Worm (Caenorhabditis elegans) whole organism, L2 larva: ENCODE measurements around the gene str-193.

ENCODE experiments used
- aly-2 ChIP-seq: fragments of 150-350 bp; optimal IDR thresholded peaks from 2 replicates; lab custom pipeline; 2014; ENCODE audit warnings: missing biosample characterization, missing genetic modification characterization
- ceh-82 ChIP-seq: fragments of 150-350 bp; optimal IDR thresholded peaks from 2 replicates; lab custom pipeline; 2014; ENCODE audit warnings: missing biosample characterization, missing genetic modification characterization
- fos-1 ChIP-seq: fragments of 150-350 bp; optimal IDR thresholded peaks from 2 replicates; lab custom pipeline; 2014; ENCODE audit warnings: missing biosample characterization, missing genetic modification characterization
- mbf-1 ChIP-seq: sonication (generic microtip); optimal IDR thresholded peaks from 2 replicates; lab custom pipeline; 2017; ENCODE audit warnings: missing biosample characterization, missing genetic modification characterization
- mdl-1 ChIP-seq, 2 experiments: fragments of 150-350 bp in 1 of 2; sonication (generic microtip) in 1 of 2; optimal IDR thresholded peaks; 2 replicates each; lab custom pipeline; 2017; ENCODE audit warnings: missing biosample characterization in 2 of 2, missing genetic modification characterization in 2 of 2
- nhr-10 ChIP-seq: sonication (generic microtip); optimal IDR thresholded peaks from 2 replicates; lab custom pipeline; 2017; ENCODE audit warnings: missing biosample characterization, missing genetic modification characterization
- nhr-25 ChIP-seq: fragments of 150-350 bp; sonication (generic microtip); optimal IDR thresholded peaks from 3 replicates; lab custom pipeline; 2014; ENCODE audit warnings: missing biosample characterization, missing genetic modification characterization
- sem-4 ChIP-seq: fragments of 150-350 bp; optimal IDR thresholded peaks from 2 replicates; lab custom pipeline; 2014; ENCODE audit warnings: missing biosample characterization, missing genetic modification reagents, missing genetic modification characterization
- sma-3 ChIP-seq: sonication (generic microtip); optimal IDR thresholded peaks from 2 replicates; lab custom pipeline; 2016; ENCODE audit warnings: missing genetic modification reagents, missing genetic modification characterization, missing compliant biosample characterization
- snpc-4 ChIP-seq: fragments of 150-350 bp; optimal IDR thresholded peaks from 2 replicates; lab custom pipeline; 2014; ENCODE audit warnings: missing biosample characterization, missing genetic modification characterization

ce11 chrV:9789657-9790261 lies 31.9 kb downstream of the str-193 start, which contains the start of gene ztf-7:
- TF ChIP-seq sem-4 (tag; lab: Kevin White, UChicago), result peak; percentile 92
- TF ChIP-seq nhr-25 (tag; lab: Kevin White, UChicago), result peak; percentile 98
- no peak for TF ChIP-seq nhr-10
- TF ChIP-seq mbf-1 (tag; lab: Kevin White, UChicago), result no peak
- peak; percentile 87 for TF ChIP-seq snpc-4 (tag; lab: Kevin White, UChicago)
- peak; percentile 79 to 95 for TF ChIP-seq mdl-1 (tag; optimal IDR thresholded peaks at IDR 0.05; lab: Kevin White, UChicago)
- peak; percentile 88 for TF ChIP-seq fos-1 (tag; lab: Kevin White, UChicago)
- TF ChIP-seq sma-3 (GFP tag; lab: Kevin White, UChicago), result peak; percentile 98
- no peak for TF ChIP-seq aly-2 (tag; lab: Kevin White, UChicago)
- TF ChIP-seq ceh-82 (tag; lab: Kevin White, UChicago), result no peak
